Worm (Caenorhabditis elegans) whole organism, L3 larva: ENCODE measurements around the gene xbx-9.

Experiments used
- aly-2 ChIP-seq: fragments of 150-350 bp; optimal IDR thresholded peaks from 2 replicates; lab custom pipeline; 2014; ENCODE audit warnings: missing biosample characterization, missing genetic modification characterization
- ceh-16 ChIP-seq: sonication (generic microtip); optimal IDR thresholded peaks from 2 replicates; lab custom pipeline; 2017; ENCODE audit warnings: missing biosample characterization, missing genetic modification characterization
- elt-1 ChIP-seq: fragments of 150-350 bp; optimal IDR thresholded peaks from 2 replicates; lab custom pipeline; 2014; ENCODE audit warnings: missing biosample characterization, missing genetic modification characterization
- fkh-10 ChIP-seq: sonication (generic microtip); optimal IDR thresholded peaks from 2 replicates; lab custom pipeline; 2017; ENCODE audit warnings: missing biosample characterization, missing genetic modification reagents, missing genetic modification characterization
- pha-4 ChIP-seq: fragments of 150-350 bp; optimal IDR thresholded peaks from 2 replicates; lab custom pipeline; 2014; ENCODE audit warnings: missing biosample characterization, missing genetic modification reagents, missing genetic modification characterization
- sea-2 ChIP-seq: fragments of 150-350 bp; sonication (generic microtip); optimal IDR thresholded peaks from 4 replicates; lab custom pipeline; 2014; ENCODE audit warnings: missing biosample characterization, missing genetic modification reagents, missing genetic modification characterization

DNA sequence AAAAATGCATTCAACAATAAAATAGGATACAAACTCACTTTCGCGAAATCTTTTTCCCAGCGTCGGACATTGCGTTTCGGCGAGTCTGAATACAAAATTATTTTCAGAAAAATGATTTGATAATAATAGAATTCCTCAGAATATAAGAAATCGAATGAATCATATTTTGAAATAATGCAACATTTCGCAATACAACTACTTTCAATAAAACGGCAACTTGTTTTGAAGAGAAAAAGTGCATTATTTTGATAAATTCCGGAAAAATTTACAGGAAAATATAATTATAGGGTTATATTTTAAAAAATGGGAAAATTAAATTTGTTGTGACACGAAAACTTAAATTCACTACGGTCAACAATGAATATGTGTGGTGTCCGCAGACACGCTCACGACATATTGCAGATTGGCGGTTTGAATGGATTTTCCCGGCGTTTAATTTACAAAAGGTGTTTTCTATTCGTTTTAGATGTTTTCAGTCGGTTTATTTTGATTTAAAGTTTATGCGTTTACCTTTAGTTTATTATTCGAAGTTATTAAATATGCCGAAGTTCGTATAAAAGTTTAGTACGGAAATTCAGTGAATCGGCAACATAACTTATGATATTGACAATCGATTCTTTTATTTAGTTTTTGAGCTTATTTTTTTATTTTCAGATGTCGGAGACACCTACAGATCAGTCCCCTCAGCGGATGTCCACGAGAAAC is 29.4 kb downstream of the xbx-9 start, which contains the start of the genes abcf-1 and scc-3:
- TF ChIP-seq pha-4 (tag; lab: Kevin White, UChicago) (peak; percentile 80), elt-1 (tag; lab: Kevin White, UChicago) (no peak), ceh-16 (no peak), sea-2 (GFP tag; lab: Kevin White, UChicago) (no peak), fkh-10 (GFP tag; lab: Kevin White, UChicago) (no peak), aly-2 (tag; lab: Kevin White, UChicago) (no peak)
